Worm (Caenorhabditis elegans) whole organism, young adult: ENCODE measurements around the gene slc-17.9.

ENCODE experiments used
- B0035.1 ChIP-seq: sonication (generic microtip); optimal IDR thresholded peaks from 2 replicates; lab custom pipeline; 2016; ENCODE audit warnings: missing genetic modification characterization, mild to moderate bottlenecking, missing compliant biosample characterization, missing genotype, missing genetic modification reagents
- B0261.1 ChIP-seq: sonication (generic microtip); optimal IDR thresholded peaks from 2 replicates; lab custom pipeline; 2016; ENCODE audit warnings: mild to moderate bottlenecking, missing genetic modification characterization, moderate library complexity, missing compliant biosample characterization
- C17E4.6 ChIP-seq: fragments of 200-800 bp; sonication (Bioruptor generic); IDR thresholded peaks from 2 replicates; pipeline ENCODE4 v1.3.6; 2022; ENCODE audit warnings: missing genetic modification reagents, missing genetic modification characterization, missing compliant biosample characterization
- D2030.7 ChIP-seq: fragments of 200-800 bp; sonication (Bioruptor generic); IDR thresholded peaks from 2 replicates; pipeline ENCODE4 v1.3.6; 2022; ENCODE audit warnings: missing genetic modification reagents, missing genetic modification characterization, missing compliant biosample characterization
- F10E7.11 ChIP-seq: sonication (generic microtip); optimal IDR thresholded peaks from 2 replicates; lab custom pipeline; 2017; ENCODE audit warnings: mild to moderate bottlenecking, missing genetic modification characterization, moderate library complexity, missing compliant biosample characterization
- F37B4.10 ChIP-seq: fragments of 200-800 bp; sonication (Bioruptor generic); IDR thresholded peaks from 2 replicates; pipeline ENCODE4 v1.3.6; 2022; ENCODE audit warnings: missing genetic modification characterization, missing compliant biosample characterization
- F39B2.1 ChIP-seq: fragments of 200-800 bp; sonication (Bioruptor generic); IDR thresholded peaks from 2 replicates; pipeline ENCODE4 v1.3.6; 2022; ENCODE audit warnings: missing genetic modification reagents, missing genetic modification characterization, missing compliant biosample characterization
- F49E8.2 ChIP-seq: sonication (generic microtip); optimal IDR thresholded peaks from 3 replicates; lab custom pipeline; 2017; ENCODE audit warnings: missing genetic modification characterization, mild to moderate bottlenecking, missing compliant biosample characterization, antibody characterized with exemption, moderate library complexity; ENCODE audit not compliant: insufficient read depth
- F52B5.7 ChIP-seq: sonication (generic microtip); optimal IDR thresholded peaks from 2 replicates; lab custom pipeline; 2016; ENCODE audit warnings: mild to moderate bottlenecking, missing genetic modification characterization, missing compliant biosample characterization
- F55B11.4 ChIP-seq: sonication (generic microtip); optimal IDR thresholded peaks from 2 replicates; lab custom pipeline; 2016; ENCODE audit warnings: missing compliant biosample characterization, missing genetic modification characterization, borderline replicate concordance; ENCODE audit not compliant: insufficient read depth
- F57A8.1 ChIP-seq: fragments of 200-800 bp; sonication (Bioruptor generic); optimal IDR thresholded peaks from 2 replicates; lab custom pipeline; 2018; ENCODE audit warnings: mild to moderate bottlenecking, missing genetic modification characterization, moderate library complexity, missing compliant biosample characterization
- F57C9.4 ChIP-seq: sonication (generic microtip); optimal IDR thresholded peaks from 2 replicates; lab custom pipeline; 2017; ENCODE audit warnings: mild to moderate bottlenecking, missing genetic modification characterization, missing compliant biosample characterization
- K12H6.12 ChIP-seq: fragments of 200-800 bp; sonication (Bioruptor generic); optimal IDR thresholded peaks from 2 replicates; lab custom pipeline; 2018; ENCODE audit warnings: mild to moderate bottlenecking, missing genetic modification characterization, missing compliant biosample characterization
- T07F8.4 ChIP-seq: sonication (generic microtip); optimal IDR thresholded peaks from 2 replicates; lab custom pipeline; 2016; ENCODE audit warnings: mild to moderate bottlenecking, missing genetic modification characterization, moderate library complexity, missing compliant biosample characterization
- T26A5.8 ChIP-seq: sonication (generic microtip); optimal IDR thresholded peaks from 2 replicates; lab custom pipeline; 2016; ENCODE audit warnings: missing genetic modification characterization, missing compliant biosample characterization
- Y53G8AR.9 ChIP-seq: fragments of 200-800 bp; sonication (Bioruptor generic); conservative IDR thresholded peaks from 2 replicates; pipeline ENCODE4 v1.3.6; 2022; ENCODE audit warnings: missing genetic modification reagents, missing genetic modification characterization, missing compliant biosample characterization
- Y56A3A.18 ChIP-seq: fragments of 200-800 bp; sonication (Bioruptor generic); IDR thresholded peaks from 2 replicates; pipeline ENCODE4 v1.3.6; 2022; ENCODE audit warnings: missing genetic modification reagents, missing genetic modification characterization, missing compliant biosample characterization
- Y67H2A.10 ChIP-seq: fragments of 200-800 bp; sonication (Bioruptor generic); conservative IDR thresholded peaks from 2 replicates; pipeline ENCODE4 v1.3.6; 2022; ENCODE audit warnings: missing genetic modification reagents, missing genetic modification characterization, missing compliant biosample characterization
- Y95B8A.8 ChIP-seq: fragments of 200-800 bp; sonication (Bioruptor generic); IDR thresholded peaks from 2 replicates; pipeline ENCODE4 v1.3.6; 2022; ENCODE audit warnings: missing genetic modification reagents, missing genetic modification characterization, missing compliant biosample characterization
- ZK185.1 ChIP-seq: sonication (generic microtip); optimal IDR thresholded peaks from 2 replicates; lab custom pipeline; 2016; ENCODE audit warnings: mild to moderate bottlenecking, missing genetic modification characterization, missing compliant biosample characterization; ENCODE audit not compliant: poor library complexity, severe bottlenecking
- aptf-3 ChIP-seq: fragments of 200-800 bp; sonication (Bioruptor generic); IDR thresholded peaks from 2 replicates; pipeline ENCODE4 v1.3.6; 2022; ENCODE audit warnings: missing genetic modification characterization, missing compliant biosample characterization
- athp-1 ChIP-seq: sonication (generic microtip); optimal IDR thresholded peaks from 2 replicates; lab custom pipeline; 2017; ENCODE audit warnings: mild to moderate bottlenecking, missing genetic modification characterization, missing compliant biosample characterization
- ceh-27 ChIP-seq: fragments of 200-800 bp; sonication (Bioruptor generic); optimal IDR thresholded peaks from 2 replicates; lab custom pipeline; 2018; ENCODE audit warnings: mild to moderate bottlenecking, missing genetic modification characterization, moderate library complexity, missing compliant biosample characterization
- ceh-40 ChIP-seq: fragments of 200-800 bp; sonication (Bioruptor generic); IDR thresholded peaks from 2 replicates; pipeline ENCODE4 v1.3.6; 2022; ENCODE audit warnings: missing genetic modification characterization, missing compliant biosample characterization
- ceh-58 ChIP-seq: fragments of 200-800 bp; sonication (Bioruptor generic); IDR thresholded peaks from 2 replicates; pipeline ENCODE4 v1.3.6; 2022; ENCODE audit warnings: missing genetic modification characterization, missing compliant biosample characterization
- ceh-79 ChIP-seq: sonication (generic microtip); optimal IDR thresholded peaks from 2 replicates; lab custom pipeline; 2017; ENCODE audit warnings: mild to moderate bottlenecking, missing genetic modification characterization, missing compliant biosample characterization
- ceh-91 ChIP-seq: fragments of 200-800 bp; sonication (Bioruptor generic); IDR thresholded peaks from 2 replicates; pipeline ENCODE4 v1.3.6; 2022; ENCODE audit warnings: missing genetic modification reagents, missing genetic modification characterization, missing compliant biosample characterization
- die-1 ChIP-seq: sonication (generic microtip); optimal IDR thresholded peaks from 2 replicates; lab custom pipeline; 2016; ENCODE audit warnings: missing genotype, mild to moderate bottlenecking, missing genetic modification characterization, missing compliant biosample characterization
- egrh-3 ChIP-seq: fragments of 200-800 bp; sonication (Bioruptor generic); IDR thresholded peaks from 2 replicates; pipeline ENCODE4 v1.3.6; 2022; ENCODE audit warnings: missing genetic modification reagents, missing genetic modification characterization, missing compliant biosample characterization
- ekl-4 ChIP-seq: fragments of 200-800 bp; sonication (Bioruptor generic); IDR thresholded peaks from 2 replicates; pipeline ENCODE4 v1.3.6; 2022; ENCODE audit warnings: missing genetic modification reagents, missing genetic modification characterization, missing compliant biosample characterization
- hlh-12 ChIP-seq: sonication (generic microtip); optimal IDR thresholded peaks from 2 replicates; lab custom pipeline; 2016; ENCODE audit warnings: missing genetic modification characterization, missing compliant biosample characterization
- hmg-20 ChIP-seq: fragments of 200-800 bp; sonication (Bioruptor generic); IDR thresholded peaks from 2 replicates; pipeline ENCODE4 v1.3.6; 2022; ENCODE audit warnings: missing genetic modification reagents, missing genetic modification characterization, missing compliant biosample characterization
- hrde-1 ChIP-seq: sonication (generic microtip); optimal IDR thresholded peaks from 2 replicates; lab custom pipeline; 2016; ENCODE audit warnings: missing genetic modification characterization, mild to moderate bottlenecking, missing compliant biosample characterization, moderate library complexity, missing genotype, missing genetic modification reagents, borderline replicate concordance
- lin-26 ChIP-seq: fragments of 200-800 bp; sonication (Bioruptor generic); IDR thresholded peaks from 2 replicates; pipeline ENCODE4 v1.3.6; 2022; ENCODE audit warnings: missing genetic modification reagents, missing genetic modification characterization, missing compliant biosample characterization
- lin-35 ChIP-seq, 3 experiments: fragments of 150-350 bp in 2 of 3; sonication (generic microtip) in 1 of 3; optimal IDR thresholded peaks; 2 replicates each; lab custom pipeline; 2014 to 2018; ENCODE audit warnings: missing biosample characterization in 3 of 3, missing genetic modification characterization in 3 of 3, missing genetic modification reagents in 3 of 3
- lin-54 ChIP-seq: fragments of 200-800 bp; sonication (Bioruptor generic); optimal IDR thresholded peaks from 2 replicates; lab custom pipeline; 2018; ENCODE audit warnings: mild to moderate bottlenecking, missing genetic modification characterization, missing compliant biosample characterization
- madf-10 ChIP-seq: sonication (generic microtip); optimal IDR thresholded peaks from 2 replicates; lab custom pipeline; 2016; ENCODE audit warnings: mild to moderate bottlenecking, missing genetic modification characterization, missing compliant biosample characterization
- nhr-120 ChIP-seq: fragments of 200-800 bp; sonication (Bioruptor generic); IDR thresholded peaks from 2 replicates; pipeline ENCODE4 v1.3.6; 2022; ENCODE audit warnings: missing genetic modification characterization, missing compliant biosample characterization
- nhr-179 ChIP-seq: sonication (generic microtip); optimal IDR thresholded peaks from 2 replicates; lab custom pipeline; 2016; ENCODE audit warnings: mild to moderate bottlenecking, missing genetic modification characterization, missing compliant biosample characterization
- nhr-80 ChIP-seq: sonication (generic microtip); optimal IDR thresholded peaks from 2 replicates; lab custom pipeline; 2016; ENCODE audit warnings: missing genetic modification characterization, missing compliant biosample characterization
- nhr-90 ChIP-seq: sonication (generic microtip); optimal IDR thresholded peaks from 2 replicates; lab custom pipeline; 2016; ENCODE audit warnings: missing genotype, mild to moderate bottlenecking, missing genetic modification characterization, missing compliant biosample characterization
- pbrm-1 ChIP-seq: fragments of 200-800 bp; sonication (Bioruptor generic); IDR thresholded peaks from 2 replicates; pipeline ENCODE4 v1.3.6; 2022; ENCODE audit warnings: missing genetic modification reagents, missing genetic modification characterization, missing compliant biosample characterization
- rec-8 ChIP-seq, 2 experiments: sonication (generic microtip); optimal IDR thresholded peaks; 2 replicates each; lab custom pipeline; 2016; ENCODE audit warnings: mild to moderate bottlenecking in 2 of 2, missing genetic modification characterization in 2 of 2, missing genetic modification reagents in 2 of 2, missing genotype in 2 of 2, missing biosample characterization in 1 of 2, missing compliant biosample characterization in 1 of 2, moderate library complexity in 1 of 2
- sdz-38 ChIP-seq: sonication (generic microtip); optimal IDR thresholded peaks from 2 replicates; lab custom pipeline; 2016; ENCODE audit warnings: missing genotype, missing genetic modification characterization, missing compliant biosample characterization
- tbp1 ChIP-seq: fragments of 200-800 bp; sonication (Bioruptor generic); optimal IDR thresholded peaks from 2 replicates; lab custom pipeline; 2018; ENCODE audit warnings: mild to moderate bottlenecking, missing genetic modification characterization, missing compliant biosample characterization
- unc-130 ChIP-seq: sonication (generic microtip); optimal IDR thresholded peaks from 2 replicates; lab custom pipeline; 2016; ENCODE audit warnings: missing genetic modification reagents, missing genetic modification characterization, missing compliant biosample characterization
- ztf-26 ChIP-seq: sonication (generic microtip); optimal IDR thresholded peaks from 2 replicates; lab custom pipeline; 2017; ENCODE audit warnings: missing genetic modification characterization, missing compliant biosample characterization
- ztf-28 ChIP-seq: fragments of 200-800 bp; sonication (Bioruptor generic); IDR thresholded peaks from 2 replicates; pipeline ENCODE4 v1.3.6; 2022; ENCODE audit warnings: missing genetic modification reagents, missing genetic modification characterization, missing compliant biosample characterization
- ztf-6 ChIP-seq: fragments of 200-800 bp; sonication (Bioruptor generic); IDR thresholded peaks from 2 replicates; pipeline ENCODE4 v1.3.6; 2022; ENCODE audit warnings: missing genetic modification reagents, missing genetic modification characterization, missing compliant biosample characterization

The slc-17.9 gene

ce11 chrX:9743513-9743914, 21.2 kb downstream of the slc-17.9 start (continued):
- TF ChIP-seq nhr-179 (tag; lab: Kevin White, UChicago) (peak; percentile 89), ztf-26 (tag; lab: Kevin White, UChicago) (peak; percentile 95), K12H6.12 (tag; lab: Kevin White, UChicago) (peak; percentile 86), F55B11.4 (peak; percentile 45), F57A8.1 (peak; percentile 97), hlh-12 (tag; lab: Kevin White, UChicago) (peak; percentile 91), T07F8.4 (peak; percentile 94), rec-8 (tag; optimal IDR thresholded peaks at IDR 0.05; lab: Kevin White, UChicago) (peak; percentile 95 to 98), tbp1 (GFP tag; lab: Kevin White, UChicago) (peak; percentile 98), B0035.1 (tag; lab: Kevin White, UChicago) (peak; percentile 85), ceh-58 (GFP tag; lab: Robert Waterston, UW) (peak; percentile 96; the same call in 1 of the 2 replicates), ztf-28 (GFP tag; lab: Robert Waterston, UW) (peak; percentile 96), nhr-120 (GFP tag; lab: Robert Waterston, UW) (peak; percentile 98), lin-26 (GFP tag; lab: Robert Waterston, UW) (peak; percentile 99), pbrm-1 (GFP tag; lab: Robert Waterston, UW) (peak; percentile 97), ceh-40 (GFP tag; lab: Robert Waterston, UW) (peak; percentile 89), F52B5.7 (tag; lab: Kevin White, UChicago) (peak; percentile 98), D2030.7 (GFP tag; lab: Robert Waterston, UW) (peak; percentile 97), ekl-4 (GFP tag; lab: Robert Waterston, UW) (peak; percentile 94), lin-35 (GFP tag; optimal IDR thresholded peaks at IDR 0.05; lab: Kevin White, UChicago) (peak in 2 of 3 experiments; percentile 50 to 85), ZK185.1 (peak; percentile 97), hrde-1 (tag; lab: Kevin White, UChicago) (peak; percentile 95), egrh-3 (peak; percentile 77), F49E8.2 (tag; lab: Kevin White, UChicago) (peak; percentile 49), lin-54 (peak; percentile 79), athp-1 (tag; lab: Kevin White, UChicago) (peak; percentile 93), Y95B8A.8 (GFP tag; lab: Robert Waterston, UW) (peak; percentile 92), F39B2.1 (GFP tag; lab: Robert Waterston, UW) (peak; percentile 89), Y53G8AR.9 (GFP tag; lab: Robert Waterston, UW) (peak; percentile 87), C17E4.6 (GFP tag; lab: Robert Waterston, UW) (peak; percentile 86), hmg-20 (GFP tag; lab: Robert Waterston, UW) (peak; percentile 93), die-1 (tag; lab: Kevin White, UChicago) (peak; percentile 98), T26A5.8 (peak; percentile 97), ceh-79 (peak; percentile 93), Y67H2A.10 (peak; percentile 80; the same call in 1 of the 2 replicates), sdz-38 (tag; lab: Kevin White, UChicago) (peak; percentile 74), ceh-27 (GFP tag; lab: Kevin White, UChicago) (peak; percentile 90), ceh-91 (GFP tag; lab: Robert Waterston, UW) (peak; percentile 70), ztf-6 (GFP tag; lab: Robert Waterston, UW) (peak; percentile 87), Y56A3A.18 (peak; percentile 97), F10E7.11 (peak; percentile 93), B0261.1 (peak; percentile 100), madf-10 (tag; lab: Kevin White, UChicago) (peak; percentile 93), F37B4.10 (peak; percentile 91; the same call in 1 of the 2 replicates), F57C9.4 (tag; lab: Kevin White, UChicago) (peak; percentile 94), unc-130 (GFP tag; lab: Kevin White, UChicago) (peak; percentile 87), nhr-80 (tag; lab: Kevin White, UChicago) (peak; percentile 71), aptf-3 (peak; percentile 98), nhr-90 (tag; lab: Kevin White, UChicago) (peak; percentile 97)
